Worm (Caenorhabditis elegans) whole organism, L2 larva: ENCODE data around the gene col-132.

ENCODE experiments used
- fos-1 ChIP-seq: fragments of 150-350 bp; optimal IDR thresholded peaks from 2 replicates; lab custom pipeline; 2014; ENCODE audit warnings: missing biosample characterization, missing genetic modification characterization
- lin-11 ChIP-seq: fragments of 150-350 bp; sonication (generic microtip); optimal IDR thresholded peaks from 2 replicates; lab custom pipeline; 2014; ENCODE audit warnings: missing biosample characterization, missing genetic modification characterization, inconsistent platforms, mixed read lengths
- nhr-25 ChIP-seq: fragments of 150-350 bp; sonication (generic microtip); optimal IDR thresholded peaks from 3 replicates; lab custom pipeline; 2014; ENCODE audit warnings: missing biosample characterization, missing genetic modification characterization
- skn-1 ChIP-seq: sonication (generic microtip); optimal IDR thresholded peaks from 2 replicates; lab custom pipeline; 2017; ENCODE audit warnings: missing biosample characterization, missing genetic modification characterization
- snpc-4 ChIP-seq: fragments of 150-350 bp; optimal IDR thresholded peaks from 2 replicates; lab custom pipeline; 2014; ENCODE audit warnings: missing biosample characterization, missing genetic modification characterization
- unc-39 ChIP-seq: fragments of 150-350 bp; optimal IDR thresholded peaks from 2 replicates; lab custom pipeline; 2014; ENCODE audit warnings: missing biosample characterization, missing genetic modification characterization
- unc-55 ChIP-seq: fragments of 150-350 bp; sonication (generic microtip); optimal IDR thresholded peaks from 3 replicates; lab custom pipeline; 2014; ENCODE audit warnings: missing biosample characterization, missing genetic modification reagents, missing genetic modification characterization

DNA sequence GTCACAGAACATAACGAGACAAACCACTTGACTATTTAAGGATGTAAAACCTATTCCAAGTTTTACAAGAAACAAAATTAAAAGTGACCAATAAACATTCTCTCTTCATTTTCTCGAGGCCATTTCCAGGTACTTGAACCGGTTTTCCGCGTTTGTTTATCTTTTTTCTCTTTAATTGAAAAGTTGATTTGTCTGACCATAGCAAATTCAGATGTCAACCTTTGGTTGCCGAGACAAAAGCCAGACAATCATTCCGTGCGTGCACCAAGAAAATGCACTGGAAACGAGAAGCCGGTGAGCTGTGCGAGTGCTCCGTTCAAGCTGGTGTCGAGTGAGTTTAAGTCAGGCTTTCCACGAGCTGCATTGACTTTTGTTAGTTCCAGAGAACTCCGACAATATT, 8.8 kb downstream of the col-132 start:
- no peak for TF ChIP-seq unc-39 (tag; lab: Kevin White, UChicago)
- TF ChIP-seq fos-1 = no peak
- TF ChIP-seq skn-1 (tag; lab: Kevin White, UChicago) = no peak
- no peak for TF ChIP-seq snpc-4 (tag; lab: Kevin White, UChicago)
- TF ChIP-seq unc-55 = no peak
- peak; percentile 19 for TF ChIP-seq nhr-25
- no peak for TF ChIP-seq lin-11 (tag; lab: Kevin White, UChicago)
